Worm (Caenorhabditis elegans): ENCODE results near the gene Y48E1C.4.

DNA sequence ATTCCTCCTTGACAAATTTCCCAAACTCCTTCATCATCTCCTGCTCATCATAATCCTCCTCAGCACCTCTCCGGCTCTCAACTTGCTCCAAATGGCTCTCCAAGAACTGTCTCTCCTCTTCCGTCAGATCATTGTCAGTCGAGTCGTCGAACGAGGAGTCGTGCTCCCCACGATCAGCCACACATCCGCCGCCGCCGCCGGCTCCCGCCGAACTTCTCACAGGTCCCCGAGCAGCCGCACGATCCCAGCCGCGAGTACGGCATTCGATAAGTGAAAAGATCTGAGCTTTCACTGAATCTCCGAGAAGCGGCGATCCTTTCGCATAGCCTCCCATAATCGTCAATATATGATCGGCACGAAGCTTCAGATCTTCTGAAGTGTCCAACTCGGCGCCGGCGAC, 14.7 kb upstream of the Y48E1C.4 start:
- TF ChIP-seq him-1 (tag; optimal IDR thresholded peaks at IDR 0.05) (no peak), W03F9.2 (tag; optimal IDR thresholded peaks at IDR 0.05) (no peak), dao-5 (tag; optimal IDR thresholded peaks at IDR 0.05) (no peak)
